Fruit fly (Drosophila melanogaster) whole organism, larva: Measurements from ENCODE around the gene bel.

Source experiments
- noc ChIP-seq: fragments of 200-800 bp; sonication (Bioruptor generic); optimal IDR thresholded peaks from 3 replicates; lab custom pipeline; 2019; ENCODE audit warnings: missing biosample characterization, mild to moderate bottlenecking, missing genetic modification characterization, moderate library complexity

Gene bel

DNA sequence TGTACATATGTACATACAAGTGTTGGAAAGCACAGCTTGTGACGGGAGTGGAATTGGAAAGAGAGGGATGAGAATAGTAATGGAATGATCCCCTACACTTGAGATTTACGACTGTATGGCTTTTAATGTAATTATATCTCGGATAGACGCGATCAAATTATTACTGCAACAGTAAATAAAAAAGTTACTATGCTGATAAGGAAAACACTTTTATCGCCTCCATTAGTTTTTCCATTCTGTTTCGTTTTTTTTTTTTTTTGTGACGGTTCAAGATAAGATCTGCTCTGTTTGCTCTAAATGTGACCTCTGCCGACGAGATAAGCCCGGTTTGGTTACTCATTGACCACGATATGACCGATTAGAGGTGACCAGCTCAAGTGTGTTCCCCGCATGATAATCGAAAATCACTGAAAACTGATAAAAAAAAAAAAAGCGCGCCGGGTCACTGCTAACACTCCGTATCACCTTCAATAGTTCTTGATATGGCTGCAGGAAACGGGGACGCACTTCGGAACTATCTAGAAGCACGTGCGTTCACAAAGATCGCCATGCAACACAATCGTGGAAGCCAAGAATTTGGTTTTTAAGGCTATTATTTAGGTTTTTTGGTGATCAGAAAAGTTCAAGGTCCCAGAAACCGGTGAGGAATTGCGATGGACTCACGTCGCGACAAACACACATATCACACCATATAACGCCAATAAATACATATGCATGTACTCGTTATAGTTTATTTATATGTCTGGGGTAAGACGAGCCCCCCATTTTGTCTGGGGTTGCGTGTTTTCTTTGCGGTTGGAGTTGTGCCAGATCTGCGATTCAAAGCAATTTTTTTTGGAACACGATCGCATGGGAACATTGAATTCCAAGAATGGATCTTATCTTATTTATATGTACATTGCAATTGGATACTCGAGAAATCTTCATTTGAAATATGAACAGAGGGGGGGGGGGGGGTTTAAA, 10.2 kb upstream of the bel start, which contains the start of gene p:
Gene p, minus strand, starts transcription at position 156 of the 963 bp plus-strand sequence.
- peak; percentile 56 for TF ChIP-seq noc (tag; lab: Kevin White, UChicago)

DNA sequence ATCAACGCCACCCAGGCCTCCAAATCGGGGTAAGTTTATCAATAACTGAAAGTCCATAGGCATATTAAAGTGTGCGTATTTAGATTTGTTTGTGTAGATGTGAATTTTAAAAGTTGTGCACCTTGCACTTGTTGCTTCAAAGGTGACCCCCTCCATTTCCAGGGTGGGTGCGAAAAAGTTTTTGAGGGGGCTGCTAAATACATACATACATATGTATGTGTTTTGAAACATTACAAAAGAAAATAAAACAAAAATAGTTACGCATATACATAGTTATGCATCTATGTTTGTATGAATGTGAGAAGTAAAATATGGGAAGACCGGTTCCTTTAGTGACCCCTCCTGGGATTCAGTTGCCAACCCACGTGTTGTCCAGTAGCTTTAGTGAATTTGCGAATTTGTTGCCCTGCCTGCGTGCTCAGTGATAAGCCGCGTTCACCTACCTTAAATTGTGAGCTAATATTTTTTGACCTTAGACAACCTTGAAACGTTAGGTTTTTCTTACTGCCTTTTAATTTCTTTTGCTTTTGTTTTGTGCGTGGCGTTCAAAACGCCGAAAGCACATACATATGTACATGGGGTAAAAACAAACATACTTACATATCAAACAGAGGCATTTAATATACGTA, 9.5 kb upstream of the bel start:
- TF ChIP-seq noc (tag; lab: Kevin White, UChicago), result no peak

DNA sequence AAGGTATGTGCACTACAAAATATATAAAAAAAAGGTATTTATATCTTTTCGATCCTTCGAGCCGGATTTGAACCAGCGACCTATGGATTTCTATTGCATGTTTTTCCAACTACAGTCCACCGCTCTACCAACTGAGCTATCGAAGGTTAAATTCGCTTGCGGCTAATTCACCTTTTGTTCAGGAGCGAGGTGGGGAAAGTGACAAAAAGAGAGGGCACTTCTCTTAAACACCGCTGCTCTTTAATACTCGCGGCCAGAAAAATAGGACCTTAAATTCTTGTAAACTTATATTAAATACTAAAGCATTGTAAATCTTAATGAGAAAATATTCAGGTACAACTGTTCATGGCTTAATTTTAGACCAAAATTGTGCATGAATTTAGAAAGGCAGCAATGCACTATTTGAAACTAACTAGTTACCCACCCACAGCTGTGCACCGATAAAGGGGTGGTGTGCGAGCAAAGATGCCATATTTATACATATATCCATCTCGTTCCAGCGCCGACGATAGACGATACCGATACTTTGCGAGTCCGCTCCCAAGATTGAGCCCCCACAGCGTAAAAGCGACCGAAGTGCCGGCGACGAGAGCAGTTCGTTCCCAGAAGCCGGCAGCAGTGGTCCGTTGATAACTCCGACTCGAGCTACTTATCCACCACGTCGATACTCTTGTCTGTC, 8.6 kb upstream of the bel start:
- peak; percentile 98 for TF ChIP-seq noc (tag; lab: Kevin White, UChicago)

DNA sequence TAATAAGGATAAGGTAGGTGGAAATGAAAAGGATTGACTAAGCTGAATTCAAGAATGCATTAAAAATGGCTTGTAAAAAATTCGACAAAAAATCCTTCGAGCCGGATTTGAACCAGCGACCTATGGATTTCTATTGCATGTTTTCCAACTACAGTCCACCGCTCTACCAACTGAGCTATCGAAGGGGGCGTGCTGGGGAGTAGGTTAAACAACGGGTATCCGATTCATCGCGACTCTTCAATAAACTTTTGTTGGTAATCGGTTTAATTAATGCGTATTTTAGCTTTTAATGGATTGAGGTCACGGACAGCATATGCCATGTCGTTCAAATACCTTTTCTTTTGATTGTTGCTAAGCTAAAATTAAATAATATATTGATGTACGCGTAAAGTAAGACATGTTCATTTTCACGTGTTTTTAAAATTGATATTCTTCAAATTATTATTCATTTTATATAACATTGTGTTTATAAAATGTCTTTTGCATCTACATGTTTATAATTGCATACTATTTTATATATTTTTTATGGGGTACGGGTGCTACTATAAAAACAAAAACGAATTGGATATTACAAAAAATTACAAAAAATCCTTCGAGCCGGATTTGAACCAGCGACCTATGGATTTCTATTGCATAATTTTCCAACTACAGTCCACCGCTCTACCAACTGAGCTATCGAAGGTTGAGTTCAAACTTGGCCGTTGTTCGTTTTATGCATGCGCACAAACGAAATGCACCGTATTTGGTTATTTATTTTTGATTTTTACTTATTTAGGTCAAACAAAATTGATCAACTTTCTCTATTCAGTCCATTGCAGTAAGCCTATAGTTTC, 7.7 kb upstream of the bel start:
- TF ChIP-seq noc (tag; lab: Kevin White, UChicago), result peak; percentile 15

DNA sequence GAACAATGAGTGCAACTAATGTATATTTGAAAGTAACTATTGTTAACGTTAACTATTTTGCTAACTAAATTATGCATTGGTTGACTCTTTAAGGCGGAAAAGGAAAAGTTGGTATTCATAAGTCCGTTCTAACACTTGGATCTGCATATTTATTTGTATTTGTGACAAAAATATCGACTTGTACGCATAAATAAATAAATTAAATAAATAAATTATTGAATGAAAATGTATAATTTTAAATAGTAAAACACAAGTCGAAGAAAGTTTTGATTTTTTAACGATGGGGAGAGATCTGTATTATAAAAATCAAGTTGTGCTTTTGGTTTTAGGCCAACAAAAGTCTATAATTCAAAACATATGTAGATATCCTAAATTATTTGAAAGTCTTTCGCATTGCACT, 7.0 kb upstream of the bel start, which contains the start of gene CG8036:
Gene CG8036, plus strand, starts transcription at position 301 of the 400 bp plus-strand sequence.
- TF ChIP-seq noc (tag; lab: Kevin White, UChicago), result no peak

DNA sequence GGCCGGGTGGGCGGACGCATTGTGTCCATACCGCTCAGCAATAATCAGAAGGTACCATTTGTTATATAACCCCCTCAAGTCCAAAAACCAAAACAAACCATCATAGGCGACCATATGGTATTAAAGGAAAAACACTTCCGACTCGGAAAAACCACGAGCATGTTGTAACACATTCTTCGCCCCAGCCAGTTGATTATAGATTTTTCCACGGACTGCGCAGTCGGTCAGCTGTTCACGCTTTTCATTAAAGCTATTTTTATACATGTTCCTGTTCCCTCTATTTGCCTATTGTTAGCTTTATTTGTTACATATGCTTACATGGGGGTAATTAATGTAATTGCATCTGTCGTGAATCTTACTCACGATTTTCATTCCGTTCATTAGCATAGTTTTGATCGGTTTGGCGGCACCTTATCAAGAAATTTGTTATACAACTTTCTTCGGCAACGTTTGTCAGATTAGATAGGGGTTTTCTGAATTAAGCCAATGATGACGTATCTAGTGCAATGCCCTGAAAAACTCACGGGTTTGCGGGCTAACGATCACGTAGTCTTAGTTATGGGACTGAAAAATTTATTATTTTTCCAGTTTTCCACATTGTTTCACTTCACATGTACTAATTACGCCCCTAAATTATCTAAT, 4.3 kb upstream of the bel start:
- TF ChIP-seq noc (tag; lab: Kevin White, UChicago), result no peak

DNA sequence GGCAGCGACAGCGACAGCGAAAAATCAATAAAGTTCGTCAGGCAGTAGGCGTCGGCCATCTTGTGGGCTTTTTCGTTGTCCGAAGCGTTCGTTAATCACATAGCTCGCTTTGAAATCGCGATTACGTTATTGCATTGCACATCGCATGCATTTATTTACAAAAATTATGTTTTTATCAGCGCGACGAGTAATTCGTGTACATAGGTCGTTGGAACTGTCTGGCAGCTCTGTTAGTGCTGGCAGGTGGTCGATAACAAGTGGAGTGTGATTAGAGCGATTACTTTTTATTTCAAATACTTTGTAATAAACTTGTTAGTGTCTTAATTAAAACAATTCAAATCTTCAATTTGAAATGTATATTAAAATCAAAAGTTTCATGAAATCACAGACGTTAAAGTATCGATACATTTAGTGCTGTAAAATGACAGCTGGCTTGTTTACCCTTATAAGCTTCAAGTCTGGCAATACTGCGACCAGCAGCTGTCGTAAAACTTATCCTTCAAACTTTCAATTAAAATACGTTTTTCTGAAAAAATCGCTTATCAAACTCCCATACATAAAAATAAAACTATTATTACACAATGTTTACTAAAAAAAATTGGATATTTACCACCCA, 3.2 kb upstream of the bel start, which contains the start of gene CG8032:
Gene CG8032, plus strand, starts transcription at position 448 of the 616 bp plus-strand sequence.
- TF ChIP-seq noc (tag; lab: Kevin White, UChicago), result peak; percentile 52

DNA sequence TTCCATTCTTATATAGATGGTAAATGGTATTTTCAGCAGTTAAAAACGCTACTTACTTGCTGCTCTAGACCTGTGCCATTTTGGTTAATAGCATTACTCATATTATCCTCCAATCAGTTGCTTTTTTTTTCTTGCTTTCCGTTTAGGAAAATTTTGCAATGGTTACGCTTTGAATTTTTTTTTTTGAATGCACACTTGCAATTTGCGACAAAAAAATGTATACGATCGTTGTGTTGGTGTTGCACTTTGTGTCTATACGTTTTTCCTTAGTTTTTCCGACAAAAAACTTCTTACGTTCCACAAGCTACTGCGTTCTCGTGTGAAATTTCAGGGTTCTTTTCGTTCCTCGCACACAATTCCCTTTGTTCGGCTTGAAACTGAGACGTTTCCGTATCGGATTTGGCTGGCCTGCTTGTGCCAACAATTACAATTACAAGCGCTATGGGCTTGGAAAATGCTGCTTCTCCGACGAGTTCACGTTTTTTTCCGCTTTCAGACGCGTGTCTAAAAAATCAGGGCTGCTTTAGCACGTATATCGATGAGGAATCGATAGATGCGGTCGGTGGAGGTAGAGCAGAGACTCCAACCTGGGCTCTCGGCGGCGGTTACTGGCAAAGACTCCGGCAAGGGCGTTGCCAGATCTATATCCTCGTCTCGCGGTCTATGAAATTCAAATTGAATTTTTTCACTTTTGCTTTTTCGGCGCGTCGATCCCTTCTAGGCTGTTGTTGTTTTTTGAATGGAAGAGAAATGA, 477 bp downstream of the bel start:
- TF ChIP-seq noc (tag; lab: Kevin White, UChicago), result peak; percentile 7

DNA sequence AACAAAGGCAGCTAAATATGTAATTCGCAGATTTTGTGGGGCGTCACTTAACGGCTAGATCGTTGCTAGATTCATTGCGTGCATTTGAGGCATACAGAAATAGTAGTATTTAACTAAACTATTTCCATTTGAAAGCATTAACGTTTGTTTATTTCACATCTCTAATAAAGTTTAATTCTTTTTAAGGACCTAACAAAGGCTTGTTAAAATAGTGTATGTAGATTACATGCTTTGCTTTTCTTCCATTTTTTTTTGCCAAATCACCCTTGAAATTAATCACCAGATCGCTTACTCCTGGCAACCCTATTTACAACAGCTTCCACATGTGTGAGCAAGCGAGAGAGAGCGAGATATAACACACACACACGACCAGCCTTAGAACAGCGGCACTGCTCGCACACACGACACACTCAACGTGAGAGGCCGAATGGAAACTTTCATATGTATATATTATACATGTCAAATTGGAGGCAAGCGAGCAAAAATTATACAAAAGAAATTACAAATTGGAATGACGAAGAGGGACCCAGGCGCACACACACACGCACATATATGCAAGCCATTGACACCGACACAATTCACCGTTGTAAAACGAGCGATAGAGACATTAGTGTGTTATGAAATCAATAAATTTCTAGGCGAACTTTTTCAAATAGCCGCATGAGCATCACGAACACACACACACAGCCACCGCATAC, 1.2 kb downstream of the bel start:
- peak; percentile 62 for TF ChIP-seq noc (tag; lab: Kevin White, UChicago)

DNA sequence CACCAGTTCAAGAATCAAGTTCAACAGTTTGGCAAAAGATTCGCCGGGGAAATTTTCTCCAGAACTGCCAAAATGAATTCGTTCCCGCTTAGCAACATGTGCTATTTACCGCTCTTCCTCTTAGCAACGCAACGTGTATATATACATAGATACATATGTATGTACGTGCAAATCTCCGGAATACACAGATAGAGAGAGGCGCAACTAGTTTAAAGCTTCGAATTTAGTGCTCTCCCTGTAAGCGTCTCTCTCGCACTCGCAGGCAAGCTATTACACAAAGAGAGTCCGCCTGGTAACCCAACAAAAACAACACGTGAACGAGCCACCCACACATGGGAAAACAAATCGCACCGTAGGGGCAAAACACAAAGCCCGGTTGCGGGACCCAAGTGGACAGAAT, 1.9 kb downstream of the bel start:
- no peak for TF ChIP-seq noc (tag; lab: Kevin White, UChicago)

DNA sequence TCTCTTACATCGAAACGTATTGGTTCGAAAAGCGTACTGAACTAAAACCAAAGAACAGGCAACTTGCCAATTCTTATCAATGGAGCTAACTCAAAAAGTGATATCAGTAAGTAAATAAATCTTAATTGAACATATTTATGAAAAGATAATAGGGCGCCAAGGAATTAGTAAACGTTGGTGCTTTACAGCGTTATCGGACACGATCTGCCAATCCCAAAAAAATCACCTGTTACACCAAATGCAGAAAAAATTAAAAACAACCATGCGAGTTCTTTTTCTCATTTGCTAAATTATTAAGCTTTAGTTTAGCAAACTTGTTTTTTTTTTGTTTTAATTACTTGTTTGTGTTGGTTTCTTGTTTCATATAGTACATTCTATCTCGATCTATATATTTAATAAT, 5.9 kb downstream of the bel start, which contains the start of gene CG42489:
Gene CG42489, minus strand, starts transcription at position 101 of the 400 bp plus-strand sequence.
- no peak for TF ChIP-seq noc (tag; lab: Kevin White, UChicago)

DNA sequence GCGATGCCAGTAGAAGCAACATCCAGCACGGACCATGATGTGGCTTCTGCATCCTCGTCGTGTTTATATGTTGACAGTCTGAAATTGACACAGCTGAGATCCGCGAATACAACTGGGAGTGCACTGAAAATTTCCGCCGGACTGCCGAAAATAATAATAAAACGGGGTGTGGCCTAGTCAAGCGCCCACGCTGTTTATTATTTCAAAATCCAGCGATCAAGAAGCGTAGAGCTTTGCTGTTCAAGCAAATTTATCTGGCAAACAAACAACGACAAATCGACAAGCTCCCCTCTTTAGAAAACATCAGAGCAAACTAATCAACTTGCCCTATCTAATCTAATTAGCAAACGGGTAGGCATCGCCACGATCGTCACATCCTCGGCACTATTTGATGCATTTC, 6.5 kb downstream of the bel start:
- no peak for TF ChIP-seq noc (tag; lab: Kevin White, UChicago)

DNA sequence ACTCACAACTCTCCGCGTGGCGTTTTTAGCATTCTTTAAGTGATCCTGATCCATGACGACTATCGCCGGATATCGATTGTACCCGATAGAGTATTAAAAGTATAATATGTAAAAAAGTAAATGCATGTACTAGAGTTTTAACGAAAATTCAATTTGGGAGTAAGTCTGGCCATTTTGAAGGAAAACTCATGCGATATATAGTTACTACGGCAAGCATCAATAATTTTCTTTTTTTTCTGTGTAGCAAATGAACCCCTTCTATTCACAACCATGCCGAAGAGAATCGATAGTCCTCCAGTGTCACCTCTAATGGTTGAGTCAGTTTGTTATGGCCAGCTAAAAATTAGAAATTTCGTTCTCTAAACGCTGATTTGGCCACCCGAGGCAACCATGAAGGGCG, 7.8 kb downstream of the bel start, which contains the start of the genes Sys1 and Dhod:
Gene Sys1, plus strand, starts transcription at position 91 of the 400 bp plus-strand sequence.
Gene Dhod, minus strand, starts transcription at position 186 of the 400 bp plus-strand sequence.
- peak; percentile 77 for TF ChIP-seq noc (tag; lab: Kevin White, UChicago)
